Fruit fly (Drosophila melanogaster): ENCODE results near the gene Zif.
A peak's percentile ranks its signal among the peaks of the same experiment; 100 is the strongest.

- TF ChIP-seq EcR (GFP tag; optimal IDR thresholded peaks at IDR 0.05), result peak in 1 of 2 experiments; percentile 81
- no peak for TF ChIP-seq CG8478 (optimal IDR thresholded peaks at IDR 0.05)
- TF ChIP-seq usp (GFP tag; optimal IDR thresholded peaks at IDR 0.05), result no peak
- no peak for TF ChIP-seq psq (optimal IDR thresholded peaks at IDR 0.05)
- TF ChIP-seq Dll (optimal IDR thresholded peaks at IDR 0.05), result no peak
- TF ChIP-seq pan (optimal IDR thresholded peaks at IDR 0.05), result no peak
Measured at dm6 chr3R:6410412-6411225, 46.3 kb upstream of the Zif start.
